Fruit fly (Drosophila melanogaster) whole organism, embryonic: ENCODE results near the gene mRRF2.
A peak's percentile ranks its signal among the peaks of the same experiment; 100 is the strongest.

ENCODE experiments used
- Atf3 ChIP-seq: fragments of 200-800 bp; sonication (Bioruptor generic); optimal IDR thresholded peaks from 3 replicates; lab custom pipeline; 2016; ENCODE audit warnings: missing biosample characterization, missing genetic modification characterization
- BEAF-32 ChIP-seq: fragments of 200-800 bp; sonication (Bioruptor generic); optimal IDR thresholded peaks from 3 replicates; lab custom pipeline; 2017; ENCODE audit warnings: missing biosample characterization, missing genetic modification characterization, mild to moderate bottlenecking, moderate library complexity, missing genetic modification reagents
- Bgb ChIP-seq: fragments of 200-800 bp; sonication (Bioruptor generic); IDR thresholded peaks from 2 replicates; pipeline ENCODE4 v1.3.6; 2022; ENCODE audit warnings: missing biosample characterization, missing genetic modification characterization; ENCODE audit not compliant: partially characterized antibody
- CG10979 ChIP-seq: fragments of 200-800 bp; sonication (Bioruptor generic); optimal IDR thresholded peaks from 2 replicates; lab custom pipeline; 2018; ENCODE audit warnings: missing biosample characterization, mild to moderate bottlenecking, missing genetic modification characterization, moderate library complexity
- CG11560 ChIP-seq: fragments of 200-800 bp; sonication (Bioruptor generic); IDR thresholded peaks from 3 replicates; pipeline ENCODE4 v1.3.6; 2022; ENCODE audit warnings: missing biosample characterization, missing genetic modification characterization
- CG12659 ChIP-seq: fragments of 200-800 bp; sonication (Bioruptor generic); optimal IDR thresholded peaks from 3 replicates; lab custom pipeline; 2017; ENCODE audit warnings: mild to moderate bottlenecking, missing biosample characterization, missing genetic modification reagents, missing genetic modification characterization
- CG13287 ChIP-seq: fragments of 200-800 bp; sonication (Bioruptor generic); IDR thresholded peaks from 2 replicates; pipeline ENCODE4 v1.3.6; 2022; ENCODE audit warnings: missing biosample characterization, missing genetic modification characterization; ENCODE audit not compliant: partially characterized antibody
- CG13424 ChIP-seq: fragments of 200-800 bp; sonication (Bioruptor generic); optimal IDR thresholded peaks from 2 replicates; lab custom pipeline; 2019; ENCODE audit warnings: missing biosample characterization, mild to moderate bottlenecking, missing genetic modification characterization, moderate library complexity
- CG13894 ChIP-seq: fragments of 200-800 bp; sonication (Bioruptor generic); optimal IDR thresholded peaks from 3 replicates; lab custom pipeline; 2018; ENCODE audit warnings: missing biosample characterization, mild to moderate bottlenecking, missing genetic modification characterization, moderate library complexity
- CG14441 ChIP-seq: fragments of 200-800 bp; sonication (Bioruptor generic); IDR thresholded peaks from 2 replicates; pipeline ENCODE4 v1.3.6; 2022; ENCODE audit warnings: missing biosample characterization, missing genetic modification characterization
- CG16813 ChIP-seq: fragments of 200-800 bp; sonication (Bioruptor generic); IDR thresholded peaks from 3 replicates; pipeline ENCODE4 v1.3.6; 2022; ENCODE audit warnings: missing biosample characterization, missing genetic modification characterization; ENCODE audit not compliant: partially characterized antibody
- CG17361 ChIP-seq: fragments of 200-800 bp; sonication (Bioruptor generic); IDR thresholded peaks from 3 replicates; pipeline ENCODE4 v1.3.6; 2022; ENCODE audit warnings: missing biosample characterization, missing genetic modification characterization
- CG18619 ChIP-seq: fragments of 200-800 bp; sonication (Bioruptor generic); optimal IDR thresholded peaks from 3 replicates; lab custom pipeline; 2017; ENCODE audit warnings: missing biosample characterization, mild to moderate bottlenecking, missing genetic modification characterization
- CG2116 ChIP-seq: fragments of 200-800 bp; sonication (Bioruptor generic); optimal IDR thresholded peaks from 3 replicates; lab custom pipeline; 2018; ENCODE audit warnings: missing biosample characterization, mild to moderate bottlenecking, missing genetic modification characterization
- CG34376 ChIP-seq: fragments of 200-800 bp; sonication (Bioruptor generic); optimal IDR thresholded peaks from 2 replicates; lab custom pipeline; 2018; ENCODE audit warnings: missing biosample characterization, mild to moderate bottlenecking, missing genetic modification characterization
- CG5180 ChIP-seq: fragments of 200-800 bp; sonication (Bioruptor generic); optimal IDR thresholded peaks from 3 replicates; lab custom pipeline; 2017; ENCODE audit warnings: missing biosample characterization, missing genetic modification characterization, mild to moderate bottlenecking, moderate library complexity, missing genetic modification reagents
- CG6175 ChIP-seq: fragments of 200-800 bp; sonication (Bioruptor generic); IDR thresholded peaks from 3 replicates; pipeline ENCODE4 v1.3.6; 2022; ENCODE audit warnings: missing biosample characterization, missing genetic modification characterization
- CG6813 ChIP-seq: fragments of 200-800 bp; sonication (Bioruptor generic); optimal IDR thresholded peaks from 2 replicates; lab custom pipeline; 2017; ENCODE audit warnings: missing biosample characterization, missing genetic modification characterization, mild to moderate bottlenecking, moderate library complexity, missing genetic modification reagents
- CG7786 ChIP-seq: fragments of 200-800 bp; sonication (Bioruptor generic); optimal IDR thresholded peaks from 2 replicates; lab custom pipeline; 2016; ENCODE audit warnings: missing biosample characterization, missing genetic modification characterization
- CG7963 ChIP-seq: fragments of 200-800 bp; sonication (Bioruptor generic); IDR thresholded peaks from 3 replicates; pipeline ENCODE4 v1.3.6; 2022; ENCODE audit warnings: missing biosample characterization, missing genetic modification characterization; ENCODE audit not compliant: partially characterized antibody
- CkIIα-i1 ChIP-seq: fragments of 200-800 bp; sonication (Bioruptor generic); IDR thresholded peaks from 2 replicates; pipeline ENCODE4 v1.3.6; 2022; ENCODE audit warnings: missing biosample characterization, missing genetic modification characterization
- ERR ChIP-seq: fragments of 200-800 bp; sonication (Bioruptor generic); optimal IDR thresholded peaks from 2 replicates; lab custom pipeline; 2016; ENCODE audit warnings: missing biosample characterization, missing genetic modification characterization
- MBD-R2 ChIP-seq: fragments of 200-800 bp; sonication (Bioruptor generic); IDR thresholded peaks from 2 replicates; pipeline ENCODE4 v1.3.6; 2022; ENCODE audit warnings: missing biosample characterization, missing genetic modification characterization
- Nf-YC ChIP-seq: fragments of 200-800 bp; optimal IDR thresholded peaks from 3 replicates; lab custom pipeline; 2019; ENCODE audit warnings: missing biosample characterization, mild to moderate bottlenecking, missing genetic modification characterization, moderate library complexity
- Spps ChIP-seq: fragments of 200-800 bp; sonication (Bioruptor generic); optimal IDR thresholded peaks from 2 replicates; lab custom pipeline; 2018; ENCODE audit warnings: missing biosample characterization, mild to moderate bottlenecking, missing genetic modification characterization
- Tbp ChIP-seq: fragments of >200 bp; optimal IDR thresholded peaks from 2 replicates; lab custom pipeline; 2018; ENCODE audit warnings: missing biosample characterization, missing genetic modification characterization
- dmrt99B ChIP-seq: fragments of 200-800 bp; sonication (Bioruptor generic); optimal IDR thresholded peaks from 2 replicates; lab custom pipeline; 2018; ENCODE audit warnings: missing biosample characterization, mild to moderate bottlenecking, missing genetic modification characterization, moderate library complexity
- dysf ChIP-seq: fragments of 200-800 bp; sonication (Bioruptor generic); IDR thresholded peaks from 3 replicates; pipeline ENCODE4 v1.3.6; 2022; ENCODE audit warnings: missing biosample characterization, missing genetic modification characterization
- exex ChIP-seq: fragments of 200-800 bp; sonication (Bioruptor generic); optimal IDR thresholded peaks from 4 replicates; lab custom pipeline; 2018; ENCODE audit warnings: missing biosample characterization, mild to moderate bottlenecking, missing genetic modification characterization, moderate library complexity
- gce ChIP-seq: fragments of 200-800 bp; sonication (Bioruptor generic); IDR thresholded peaks from 3 replicates; pipeline ENCODE4 v1.3.6; 2022; ENCODE audit warnings: missing biosample characterization, missing genetic modification characterization
- grau ChIP-seq: fragments of 200-800 bp; optimal IDR thresholded peaks from 3 replicates; lab custom pipeline; 2019; ENCODE audit warnings: missing biosample characterization, mild to moderate bottlenecking, missing genetic modification characterization, moderate library complexity
- gro ChIP-seq: fragments of 200-800 bp; sonication (Bioruptor generic); optimal IDR thresholded peaks from 2 replicates; lab custom pipeline; 2016; ENCODE audit warnings: missing biosample characterization, missing genetic modification characterization
- inv ChIP-seq: fragments of 200-800 bp; sonication (Bioruptor generic); IDR thresholded peaks from 2 replicates; pipeline ENCODE4 v1.3.6; 2022; ENCODE audit warnings: missing biosample characterization, missing genetic modification characterization; ENCODE audit not compliant: partially characterized antibody
- lilli ChIP-seq: fragments of 200-800 bp; sonication (Bioruptor generic); optimal IDR thresholded peaks from 3 replicates; lab custom pipeline; 2016; ENCODE audit warnings: missing biosample characterization, missing genetic modification characterization
- mld ChIP-seq: fragments of 200-800 bp; sonication (Bioruptor generic); IDR thresholded peaks from 3 replicates; pipeline ENCODE4 v1.3.6; 2022; ENCODE audit warnings: missing biosample characterization, missing genetic modification characterization; ENCODE audit not compliant: partially characterized antibody
- nerfin-2 ChIP-seq: fragments of 200-800 bp; sonication (Bioruptor generic); IDR thresholded peaks from 2 replicates; pipeline ENCODE4 v1.3.6; 2022; ENCODE audit warnings: missing biosample characterization, missing genetic modification characterization; ENCODE audit not compliant: partially characterized antibody
- phol ChIP-seq: fragments of 200-800 bp; sonication (Bioruptor generic); optimal IDR thresholded peaks from 3 replicates; lab custom pipeline; 2018; ENCODE audit warnings: missing biosample characterization, mild to moderate bottlenecking, missing genetic modification characterization, moderate library complexity
- sna ChIP-seq: fragments of 200-800 bp; sonication (Bioruptor generic); IDR thresholded peaks from 2 replicates; pipeline ENCODE4 v1.3.6; 2022; ENCODE audit warnings: missing biosample characterization, missing genetic modification characterization; ENCODE audit not compliant: partially characterized antibody
- sob ChIP-seq: fragments of 200-800 bp; sonication (Bioruptor generic); IDR thresholded peaks from 2 replicates; pipeline ENCODE4 v1.3.6; 2022; ENCODE audit warnings: missing biosample characterization, missing genetic modification characterization
- ssp ChIP-seq: fragments of 200-800 bp; sonication (Bioruptor generic); IDR thresholded peaks from 2 replicates; pipeline ENCODE4 v1.3.6; 2022; ENCODE audit warnings: missing biosample characterization, missing genetic modification characterization
- stwl ChIP-seq: fragments of 200-800 bp; sonication (Bioruptor generic); optimal IDR thresholded peaks from 3 replicates; lab custom pipeline; 2018; ENCODE audit warnings: missing biosample characterization, mild to moderate bottlenecking, missing genetic modification characterization, moderate library complexity
- sug ChIP-seq: fragments of 200-800 bp; optimal IDR thresholded peaks from 2 replicates; lab custom pipeline; 2019; ENCODE audit warnings: missing biosample characterization, mild to moderate bottlenecking, missing genetic modification characterization, moderate library complexity
- tin ChIP-seq: fragments of 200-800 bp; sonication (Bioruptor generic); optimal IDR thresholded peaks from 3 replicates; lab custom pipeline; 2016; ENCODE audit warnings: missing biosample characterization, missing genetic modification characterization
- trem ChIP-seq: fragments of 200-800 bp; optimal IDR thresholded peaks from 3 replicates; lab custom pipeline; 2019; ENCODE audit warnings: missing biosample characterization, mild to moderate bottlenecking, missing genetic modification characterization, moderate library complexity
- unc-4 ChIP-seq: fragments of 200-800 bp; sonication (Bioruptor generic); IDR thresholded peaks from 2 replicates; pipeline ENCODE4 v1.3.6; 2022; ENCODE audit warnings: missing biosample characterization, missing genetic modification characterization; ENCODE audit not compliant: partially characterized antibody
- vvl ChIP-seq: fragments of 200-800 bp; sonication (Bioruptor generic); IDR thresholded peaks from 2 replicates; pipeline ENCODE4 v1.3.6; 2022; ENCODE audit warnings: missing biosample characterization, missing genetic modification characterization
- zf30C ChIP-seq: fragments of 200-800 bp; sonication (Bioruptor generic); optimal IDR thresholded peaks from 3 replicates; lab custom pipeline; 2018; ENCODE audit warnings: missing biosample characterization, mild to moderate bottlenecking, missing genetic modification characterization
- zfh2 ChIP-seq: fragments of 200-800 bp; sonication (Bioruptor generic); optimal IDR thresholded peaks from 2 replicates; lab custom pipeline; 2016; ENCODE audit warnings: missing biosample characterization, missing genetic modification characterization

The mRRF2 gene

dm6 chr3R:22576979-22577378 lies 36.5 kb upstream of the mRRF2 start:
- TF ChIP-seq zf30C (GFP tag; lab: Kevin White, UChicago) (no peak), CG5180 (GFP tag; lab: Kevin White, UChicago) (peak; percentile 73), CG6175 (GFP tag; lab: Robert Waterston, UW) (peak; percentile 55; the same call in 1 of the 3 replicates)

DNA sequence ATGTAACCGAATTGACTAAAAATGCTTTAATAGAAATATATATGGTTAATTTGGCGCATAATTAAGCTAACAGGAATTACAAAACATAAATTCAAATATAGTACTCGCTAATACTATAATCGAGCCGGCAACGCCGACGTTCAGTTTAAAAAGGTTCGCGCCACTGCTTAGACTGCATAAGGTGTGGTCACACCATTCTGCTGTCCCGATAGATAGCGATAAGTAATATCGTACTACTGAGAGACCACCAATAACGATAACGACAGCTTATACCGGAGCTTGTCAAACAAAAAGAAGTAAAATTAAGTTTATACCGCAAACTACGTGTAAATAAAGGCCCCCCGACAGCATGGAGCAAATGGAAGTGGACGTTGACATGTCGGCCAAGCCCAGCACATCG lies 32.9 kb upstream of the mRRF2 start, which contains the start of gene CSN6:
Gene CSN6 (plus strand): TSS at position 228 of the 400 bp plus-strand sequence.
- TF ChIP-seq stwl (tag; lab: Kevin White, UChicago) (peak; percentile 89), CG18619 (GFP tag; lab: Kevin White, UChicago) (no peak), ERR (GFP tag; lab: Kevin White, UChicago) (peak; percentile 18), CG11560 (peak; percentile 22; the same call in 1 of the 3 replicates), CG13287 (GFP tag; lab: Robert Waterston, UW) (peak; percentile 96), tin (GFP tag; lab: Kevin White, UChicago) (peak; percentile 1), MBD-R2 (GFP tag; lab: Robert Waterston, UW) (peak; percentile 93), dmrt99B (tag; lab: Kevin White, UChicago) (no peak), BEAF-32 (GFP tag; lab: Kevin White, UChicago) (peak; percentile 79), trem (peak; percentile 75), lilli (peak; percentile 10), CG17361 (GFP tag; lab: Robert Waterston, UW) (peak; percentile 41; the same call in 1 of the 3 replicates), phol (peak; percentile 56), CG13894 (tag; lab: Kevin White, UChicago) (peak; percentile 67), Spps (tag; lab: Kevin White, UChicago) (no peak), CG14441 (no peak), ssp (no peak), CG12659 (peak; percentile 53), unc-4 (GFP tag; lab: Robert Waterston, UW) (peak; percentile 92), sug (tag; lab: Kevin White, UChicago) (peak; percentile 53), CG7786 (no peak), Atf3 (GFP tag; lab: Kevin White, UChicago) (no peak), Tbp (no peak), mld (GFP tag; lab: Robert Waterston, UW) (peak; percentile 75), sna (GFP tag; lab: Robert Waterston, UW) (peak; percentile 79), CG10979 (tag; lab: Kevin White, UChicago) (peak; percentile 13), Nf-YC (tag; lab: Kevin White, UChicago) (peak; percentile 68), CG7963 (GFP tag; lab: Robert Waterston, UW) (peak; percentile 79), dysf (GFP tag; lab: Robert Waterston, UW) (no peak), nerfin-2 (GFP tag; lab: Robert Waterston, UW) (peak; percentile 88), zfh2 (GFP tag; lab: Kevin White, UChicago) (peak; percentile 4), gro (GFP tag; lab: Kevin White, UChicago) (peak; percentile 63), inv (GFP tag; lab: Robert Waterston, UW) (peak; percentile 69; the same call in 1 of the 2 replicates), exex (tag; lab: Kevin White, UChicago) (peak; percentile 14), vvl (GFP tag; lab: Robert Waterston, UW) (peak; percentile 31; the same call in 1 of the 2 replicates), CG2116 (GFP tag; lab: Kevin White, UChicago) (peak; percentile 55), gce (GFP tag; lab: Robert Waterston, UW) (no peak), sob (GFP tag; lab: Robert Waterston, UW) (0 out of 2 replicates have a peak, but pooled peaks have one; percentile 24), grau (tag; lab: Kevin White, UChicago) (peak; percentile 8), CG13424 (tag; lab: Kevin White, UChicago) (no peak), Bgb (GFP tag; lab: Robert Waterston, UW) (peak; percentile 92), CkIIα-i1 (GFP tag; lab: Robert Waterston, UW) (no peak), CG6813 (GFP tag; lab: Kevin White, UChicago) (no peak), CG16813 (GFP tag; lab: Robert Waterston, UW) (peak; percentile 79), CG34376 (peak; percentile 60)
